Worm (Caenorhabditis elegans) whole organism, mixed stage, embryonic: Measurements from ENCODE around the gene ZK809.1.
A peak's percentile ranks its signal among the peaks of the same experiment; 100 is the strongest.

Experiments
- M03D4.4 ChIP-seq: sonication (generic microtip); optimal IDR thresholded peaks from 2 replicates; lab custom pipeline; 2017; ENCODE audit warnings: mild to moderate bottlenecking, missing genetic modification characterization, missing compliant biosample characterization
- bed-3 ChIP-seq: fragments of 200-800 bp; sonication (Bioruptor generic); optimal IDR thresholded peaks from 3 replicates; lab custom pipeline; 2018; ENCODE audit warnings: mild to moderate bottlenecking, missing genetic modification characterization, moderate library complexity, missing compliant biosample characterization
- blmp-1 ChIP-seq: fragments of 150-350 bp; optimal IDR thresholded peaks from 2 replicates; lab custom pipeline; 2014; ENCODE audit warnings: missing biosample characterization, missing genetic modification characterization
- ceh-39 ChIP-seq: fragments of 150-350 bp; optimal IDR thresholded peaks from 2 replicates; lab custom pipeline; 2014; ENCODE audit warnings: missing biosample characterization, missing genetic modification characterization
- ceh-43 ChIP-seq: fragments of 200-800 bp; sonication (Bioruptor generic); optimal IDR thresholded peaks from 2 replicates; lab custom pipeline; 2018; ENCODE audit warnings: mild to moderate bottlenecking, missing genetic modification characterization, moderate library complexity, missing compliant biosample characterization
- ceh-83 ChIP-seq: fragments of 200-800 bp; sonication (Bioruptor generic); optimal IDR thresholded peaks from 2 replicates; lab custom pipeline; 2018; ENCODE audit warnings: mild to moderate bottlenecking, missing genetic modification characterization, missing compliant biosample characterization
- ces-1 ChIP-seq: fragments of 150-350 bp; optimal IDR thresholded peaks from 2 replicates; lab custom pipeline; 2014; ENCODE audit warnings: missing biosample characterization, missing genetic modification reagents, missing genetic modification characterization
- cnd-1 ChIP-seq: fragments of 200-800 bp; sonication (Bioruptor generic); optimal IDR thresholded peaks from 2 replicates; lab custom pipeline; 2018; ENCODE audit warnings: mild to moderate bottlenecking, missing genetic modification characterization, missing compliant biosample characterization
- drap-1 ChIP-seq: fragments of 200-800 bp; sonication (Bioruptor generic); optimal IDR thresholded peaks from 3 replicates; lab custom pipeline; 2018; ENCODE audit warnings: mild to moderate bottlenecking, missing genetic modification characterization, missing compliant biosample characterization
- elt-1 ChIP-seq: sonication (generic microtip); optimal IDR thresholded peaks from 2 replicates; lab custom pipeline; 2017; ENCODE audit warnings: missing genetic modification characterization, mild to moderate bottlenecking, missing compliant biosample characterization, antibody characterized with exemption, moderate library complexity, borderline replicate concordance; ENCODE audit not compliant: insufficient read depth
- elt-3 ChIP-seq: fragments of 150-350 bp; optimal IDR thresholded peaks from 2 replicates; lab custom pipeline; 2014; ENCODE audit warnings: missing biosample characterization, missing genetic modification characterization
- flh-1 ChIP-seq: fragments of 200-800 bp; sonication (Bioruptor generic); optimal IDR thresholded peaks from 2 replicates; lab custom pipeline; 2018; ENCODE audit warnings: mild to moderate bottlenecking, missing genetic modification characterization, moderate library complexity, missing compliant biosample characterization
- ham-2 ChIP-seq: fragments of 200-800 bp; sonication (Bioruptor generic); optimal IDR thresholded peaks from 2 replicates; lab custom pipeline; 2018; ENCODE audit warnings: mild to moderate bottlenecking, missing genetic modification characterization, missing compliant biosample characterization
- hlh-1 ChIP-seq: fragments of 150-350 bp; optimal IDR thresholded peaks from 2 replicates; lab custom pipeline; 2014; ENCODE audit warnings: missing biosample characterization, missing genetic modification reagents, missing genetic modification characterization
- lin-13 ChIP-seq: fragments of 150-350 bp; optimal IDR thresholded peaks from 2 replicates; lab custom pipeline; 2014; ENCODE audit warnings: missing biosample characterization, missing genetic modification characterization
- lin-32 ChIP-seq: fragments of 200-800 bp; sonication (Bioruptor generic); optimal IDR thresholded peaks from 2 replicates; lab custom pipeline; 2018; ENCODE audit warnings: mild to moderate bottlenecking, missing genetic modification characterization, missing compliant biosample characterization
- lsy-2 ChIP-seq: fragments of 150-350 bp; optimal IDR thresholded peaks from 2 replicates; lab custom pipeline; 2014; ENCODE audit warnings: missing biosample characterization, missing genetic modification characterization
- mab-5 ChIP-seq: fragments of 150-350 bp; optimal IDR thresholded peaks from 2 replicates; lab custom pipeline; 2014; ENCODE audit warnings: missing biosample characterization, missing genetic modification characterization
- mep-1 ChIP-seq: fragments of 150-350 bp; optimal IDR thresholded peaks from 2 replicates; lab custom pipeline; 2017; ENCODE audit warnings: missing biosample characterization, missing genetic modification reagents, missing genetic modification characterization, inconsistent platforms
- mls-2 ChIP-seq: sonication (generic microtip); optimal IDR thresholded peaks from 2 replicates; lab custom pipeline; 2016; ENCODE audit warnings: mild to moderate bottlenecking, missing genetic modification characterization, moderate library complexity, missing compliant biosample characterization
- nhr-12 ChIP-seq: fragments of 150-350 bp; optimal IDR thresholded peaks from 2 replicates; lab custom pipeline; 2014; ENCODE audit warnings: missing biosample characterization, missing genetic modification characterization
- nhr-2 ChIP-seq: fragments of 150-350 bp; optimal IDR thresholded peaks from 2 replicates; lab custom pipeline; 2014; ENCODE audit warnings: missing biosample characterization, missing genetic modification characterization
- nhr-237 ChIP-seq: fragments of 150-350 bp; optimal IDR thresholded peaks from 2 replicates; lab custom pipeline; 2014; ENCODE audit warnings: missing biosample characterization, missing genetic modification characterization
- nhr-28 ChIP-seq: fragments of 150-350 bp; optimal IDR thresholded peaks from 2 replicates; lab custom pipeline; 2014; ENCODE audit warnings: missing biosample characterization, missing genetic modification characterization
- nhr-76 ChIP-seq: sonication (generic microtip); optimal IDR thresholded peaks from 2 replicates; lab custom pipeline; 2017; ENCODE audit warnings: missing biosample characterization, missing genetic modification characterization
- pha-4 ChIP-seq: fragments of 150-350 bp; optimal IDR thresholded peaks from 2 replicates; lab custom pipeline; 2018; ENCODE audit warnings: missing biosample characterization, missing genetic modification reagents, missing genetic modification characterization
- sem-2 ChIP-seq: fragments of 200-800 bp; sonication (Bioruptor generic); optimal IDR thresholded peaks from 2 replicates; lab custom pipeline; 2018; ENCODE audit warnings: mild to moderate bottlenecking, missing genetic modification characterization, missing compliant biosample characterization
- snpc-4 ChIP-seq: fragments of 150-350 bp; optimal IDR thresholded peaks from 2 replicates; lab custom pipeline; 2014; ENCODE audit warnings: missing biosample characterization, missing genetic modification characterization
- sptf-1 ChIP-seq: sonication (generic microtip); optimal IDR thresholded peaks from 2 replicates; lab custom pipeline; 2017; ENCODE audit warnings: mild to moderate bottlenecking, missing genetic modification characterization, moderate library complexity, missing compliant biosample characterization
- tbx-8 ChIP-seq: fragments of 200-800 bp; sonication (Bioruptor generic); optimal IDR thresholded peaks from 2 replicates; lab custom pipeline; 2018; ENCODE audit warnings: mild to moderate bottlenecking, missing genetic modification characterization, moderate library complexity, missing compliant biosample characterization
- unc-120 ChIP-seq: sonication (generic microtip); optimal IDR thresholded peaks from 2 replicates; lab custom pipeline; 2017; ENCODE audit warnings: missing genetic modification characterization, missing compliant biosample characterization; ENCODE audit not compliant: poor library complexity, severe bottlenecking
- unc-39 ChIP-seq: fragments of 150-350 bp; optimal IDR thresholded peaks from 2 replicates; lab custom pipeline; 2014; ENCODE audit warnings: missing biosample characterization, missing genetic modification characterization
- unc-62 ChIP-seq: fragments of 150-350 bp; optimal IDR thresholded peaks from 2 replicates; lab custom pipeline; 2014; ENCODE audit warnings: missing biosample characterization, missing genetic modification reagents, missing genetic modification characterization
- zip-8 ChIP-seq: fragments of 150-350 bp; optimal IDR thresholded peaks from 2 replicates; lab custom pipeline; 2014; ENCODE audit warnings: missing biosample characterization, missing genetic modification characterization
- ztf-11 ChIP-seq: fragments of 150-350 bp; optimal IDR thresholded peaks from 2 replicates; lab custom pipeline; 2014; ENCODE audit warnings: missing biosample characterization, missing genetic modification characterization

The ZK809.1 gene

DNA sequence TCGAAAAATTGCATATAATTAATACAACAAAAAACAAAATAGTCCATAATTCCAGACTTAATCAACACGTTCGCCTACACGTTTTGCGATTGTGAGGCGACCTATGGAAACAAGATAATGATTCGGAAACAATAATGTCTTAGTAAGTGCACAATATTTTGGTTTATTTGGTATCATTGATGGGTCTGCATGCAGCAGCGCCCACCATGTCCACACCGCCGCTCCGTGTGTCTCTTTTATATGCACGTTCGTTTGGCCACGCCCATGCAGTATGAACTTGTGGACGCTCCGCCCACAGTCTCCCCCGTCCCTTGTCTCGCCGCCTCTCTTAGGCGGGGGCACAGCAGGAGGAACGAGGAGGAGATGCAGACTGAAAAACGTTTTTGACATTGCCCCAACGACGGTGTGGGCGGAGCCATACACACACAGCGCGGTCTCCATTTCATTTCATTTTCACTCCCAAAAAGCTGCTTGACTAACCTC lies 47.7 kb upstream of the ZK809.1 start, which contains the start of gene mig-38:
Gene mig-38 (plus strand): TSS at position 54 of the 483 bp plus-strand sequence.
- TF ChIP-seq unc-120 (tag; lab: Kevin White, UChicago) = peak; percentile 37
- no peak for TF ChIP-seq snpc-4
- no peak for TF ChIP-seq unc-39 (tag; lab: Kevin White, UChicago)
- TF ChIP-seq nhr-12 = no peak
- TF ChIP-seq ceh-83 (GFP tag; lab: Kevin White, UChicago) = no peak
- no peak for TF ChIP-seq lin-32 (GFP tag; lab: Kevin White, UChicago)
- TF ChIP-seq nhr-76 (tag; lab: Kevin White, UChicago) = no peak
- TF ChIP-seq blmp-1 = no peak
- no peak for TF ChIP-seq pha-4
- TF ChIP-seq ham-2 (GFP tag; lab: Kevin White, UChicago) = no peak
- TF ChIP-seq zip-8 (tag; lab: Kevin White, UChicago) = no peak
- no peak for TF ChIP-seq hlh-1 (tag; lab: Kevin White, UChicago)
- no peak for TF ChIP-seq lin-13 (tag; lab: Kevin White, UChicago)
- peak; percentile 33 for TF ChIP-seq sptf-1 (tag; lab: Kevin White, UChicago)
- TF ChIP-seq unc-62 (GFP tag; lab: Kevin White, UChicago) = no peak
- no peak for TF ChIP-seq elt-3
- TF ChIP-seq bed-3 = no peak
- TF ChIP-seq tbx-8 = no peak
- no peak for TF ChIP-seq ceh-39 (tag; lab: Kevin White, UChicago)
- TF ChIP-seq lsy-2 (tag; lab: Kevin White, UChicago) = no peak
- TF ChIP-seq drap-1 (GFP tag; lab: Kevin White, UChicago) = peak; percentile 40
- TF ChIP-seq nhr-2 (tag; lab: Kevin White, UChicago) = no peak
- TF ChIP-seq flh-1 = no peak
- TF ChIP-seq cnd-1 (tag; lab: Kevin White, UChicago) = peak; percentile 13
- no peak for TF ChIP-seq ceh-43 (GFP tag; lab: Kevin White, UChicago)
- TF ChIP-seq nhr-28 (tag; lab: Kevin White, UChicago) = no peak
- no peak for TF ChIP-seq mab-5 (tag; lab: Kevin White, UChicago)
- TF ChIP-seq mls-2 (tag; lab: Kevin White, UChicago) = no peak
- no peak for TF ChIP-seq ztf-11 (tag; lab: Kevin White, UChicago)
- no peak for TF ChIP-seq M03D4.4 (tag; lab: Kevin White, UChicago)
- no peak for TF ChIP-seq mep-1 (tag; lab: Kevin White, UChicago)
- no peak for TF ChIP-seq sem-2 (GFP tag; lab: Kevin White, UChicago)
- TF ChIP-seq elt-1 (tag; lab: Kevin White, UChicago) = no peak
- TF ChIP-seq nhr-237 (tag; lab: Kevin White, UChicago) = no peak
- TF ChIP-seq ces-1 (GFP tag; lab: Kevin White, UChicago) = peak; percentile 40
- TF ChIP-seq, all 35 proteins: peak for 5

DNA sequence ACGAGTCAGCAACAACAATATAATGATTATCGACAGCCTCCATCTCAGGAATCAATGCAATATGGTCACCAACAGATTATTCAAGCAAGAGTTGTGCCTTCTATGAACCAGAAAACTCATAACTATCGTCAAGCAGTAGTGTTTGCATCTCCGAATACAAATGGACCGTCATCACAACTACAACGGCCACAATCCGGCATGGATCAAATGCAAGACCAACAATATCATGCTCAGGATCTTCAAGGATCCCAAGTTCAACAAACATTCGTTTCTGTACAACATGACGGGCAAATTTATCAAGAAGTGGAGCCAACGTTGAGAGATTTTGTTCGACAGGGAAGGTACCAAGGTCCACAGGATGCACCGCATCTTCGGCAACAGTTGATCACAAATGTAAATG lies 44.8 kb upstream of the ZK809.1 start:
- no peak for TF ChIP-seq sptf-1 (tag; lab: Kevin White, UChicago)
- no peak for TF ChIP-seq drap-1 (GFP tag; lab: Kevin White, UChicago)
- no peak for TF ChIP-seq nhr-76 (tag; lab: Kevin White, UChicago)
- no peak for TF ChIP-seq ztf-11 (tag; lab: Kevin White, UChicago)
- no peak for TF ChIP-seq mep-1 (tag; lab: Kevin White, UChicago)
- TF ChIP-seq zip-8 (tag; lab: Kevin White, UChicago) = no peak
- no peak for TF ChIP-seq ceh-83 (GFP tag; lab: Kevin White, UChicago)
- no peak for TF ChIP-seq mls-2 (tag; lab: Kevin White, UChicago)
- TF ChIP-seq elt-1 (tag; lab: Kevin White, UChicago) = no peak
- no peak for TF ChIP-seq lsy-2 (tag; lab: Kevin White, UChicago)
- no peak for TF ChIP-seq nhr-2 (tag; lab: Kevin White, UChicago)
- no peak for TF ChIP-seq lin-32 (GFP tag; lab: Kevin White, UChicago)
- TF ChIP-seq sem-2 (GFP tag; lab: Kevin White, UChicago) = no peak
- no peak for TF ChIP-seq bed-3
- TF ChIP-seq ceh-39 (tag; lab: Kevin White, UChicago) = no peak
- TF ChIP-seq tbx-8 = no peak
- TF ChIP-seq, all 35 proteins: peak for 0

ce11 chrIV:11599717-11600116 lies 42.2 kb upstream of the ZK809.1 start:
- TF ChIP-seq elt-3 (no peak), unc-62 (GFP tag; lab: Kevin White, UChicago) (peak; percentile 41), elt-1 (tag; lab: Kevin White, UChicago) (peak; percentile 94)
